Worm (Caenorhabditis elegans) whole organism, L2 larva: ENCODE results near the gene sam-10.

Source experiments
- crh-2 ChIP-seq: sonication (generic microtip); optimal IDR thresholded peaks from 2 replicates; lab custom pipeline; 2017; ENCODE audit warnings: missing biosample characterization, missing genetic modification characterization
- skn-1 ChIP-seq: sonication (generic microtip); optimal IDR thresholded peaks from 2 replicates; lab custom pipeline; 2017; ENCODE audit warnings: missing biosample characterization, missing genetic modification characterization

ce11 chrII:13356092-13356491 lies 25.8 kb upstream of the sam-10 start, which contains the start of gene dmsr-3:
- TF ChIP-seq skn-1 (tag; lab: Kevin White, UChicago) (no peak), crh-2 (tag; lab: Kevin White, UChicago) (no peak)
